Worm (Caenorhabditis elegans) whole organism, young adult: ENCODE measurements around the gene R09F10.5.

Experiments
- C06A6.2 ChIP-seq: fragments of 200-800 bp; sonication (Bioruptor generic); conservative IDR thresholded peaks from 2 replicates; pipeline ENCODE4 v1.3.6; 2022; ENCODE audit warnings: missing genetic modification characterization, missing compliant biosample characterization
- D2030.7 ChIP-seq: fragments of 200-800 bp; sonication (Bioruptor generic); IDR thresholded peaks from 2 replicates; pipeline ENCODE4 v1.3.6; 2022; ENCODE audit warnings: missing genetic modification reagents, missing genetic modification characterization, missing compliant biosample characterization
- F10E7.11 ChIP-seq: sonication (generic microtip); optimal IDR thresholded peaks from 2 replicates; lab custom pipeline; 2017; ENCODE audit warnings: mild to moderate bottlenecking, missing genetic modification characterization, moderate library complexity, missing compliant biosample characterization
- F33H1.4 ChIP-seq: fragments of 200-800 bp; sonication (Bioruptor generic); IDR thresholded peaks from 2 replicates; pipeline ENCODE4 v1.3.6; 2022; ENCODE audit warnings: missing genetic modification reagents, missing genetic modification characterization, missing compliant biosample characterization
- K11D2.4 ChIP-seq: fragments of 200-800 bp; sonication (Bioruptor generic); IDR thresholded peaks from 2 replicates; pipeline ENCODE4 v1.3.6; 2022; ENCODE audit warnings: missing genetic modification reagents, missing genetic modification characterization, missing compliant biosample characterization
- Y56A3A.18 ChIP-seq: fragments of 200-800 bp; sonication (Bioruptor generic); IDR thresholded peaks from 2 replicates; pipeline ENCODE4 v1.3.6; 2022; ENCODE audit warnings: missing genetic modification reagents, missing genetic modification characterization, missing compliant biosample characterization
- Y95B8A.8 ChIP-seq: fragments of 200-800 bp; sonication (Bioruptor generic); IDR thresholded peaks from 2 replicates; pipeline ENCODE4 v1.3.6; 2022; ENCODE audit warnings: missing genetic modification reagents, missing genetic modification characterization, missing compliant biosample characterization
- akir-1 ChIP-seq: fragments of 200-800 bp; sonication (Bioruptor generic); optimal IDR thresholded peaks from 2 replicates; lab custom pipeline; 2018; ENCODE audit warnings: mild to moderate bottlenecking, missing genetic modification characterization, moderate library complexity, missing compliant biosample characterization
- ama-1 ChIP-seq, 3 experiments: fragments of 150-350 bp in 1 of 3; sonication (generic microtip) in 2 of 3; optimal IDR thresholded peaks; 2 replicates each; lab custom pipeline; 2014 to 2018; ENCODE audit warnings: missing biosample characterization in 2 of 3, missing genetic modification characterization in 2 of 3, missing genetic modification reagents in 2 of 3
- atf-7 ChIP-seq: sonication (generic microtip); optimal IDR thresholded peaks from 2 replicates; lab custom pipeline; 2017; ENCODE audit warnings: mild to moderate bottlenecking, missing genetic modification characterization, missing compliant biosample characterization
- attf-3 ChIP-seq: fragments of 200-800 bp; sonication (Bioruptor generic); conservative IDR thresholded peaks from 2 replicates; pipeline ENCODE4 v1.3.6; 2022; ENCODE audit warnings: missing genetic modification reagents, missing genetic modification characterization, missing compliant biosample characterization
- attf-6 ChIP-seq: fragments of 200-800 bp; sonication (Bioruptor generic); IDR thresholded peaks from 2 replicates; pipeline ENCODE4 v1.3.6; 2022; ENCODE audit warnings: missing genetic modification reagents, missing genetic modification characterization, missing compliant biosample characterization
- bed-2 ChIP-seq: fragments of 200-800 bp; sonication (Bioruptor generic); IDR thresholded peaks from 2 replicates; pipeline ENCODE4 v1.3.6; 2022; ENCODE audit warnings: missing genetic modification reagents, missing genetic modification characterization, missing compliant biosample characterization
- ceh-100 ChIP-seq: fragments of 200-800 bp; sonication (Bioruptor generic); IDR thresholded peaks from 2 replicates; pipeline ENCODE4 v1.3.6; 2022; ENCODE audit warnings: missing genetic modification reagents, missing genetic modification characterization, missing compliant biosample characterization
- ceh-40 ChIP-seq: fragments of 200-800 bp; sonication (Bioruptor generic); IDR thresholded peaks from 2 replicates; pipeline ENCODE4 v1.3.6; 2022; ENCODE audit warnings: missing genetic modification characterization, missing compliant biosample characterization
- ceh-58 ChIP-seq: fragments of 200-800 bp; sonication (Bioruptor generic); IDR thresholded peaks from 2 replicates; pipeline ENCODE4 v1.3.6; 2022; ENCODE audit warnings: missing genetic modification characterization, missing compliant biosample characterization
- egl-18 ChIP-seq: fragments of 200-800 bp; sonication (Bioruptor generic); IDR thresholded peaks from 2 replicates; pipeline ENCODE4 v1.3.6; 2022; ENCODE audit warnings: missing genetic modification reagents, missing genetic modification characterization, missing compliant biosample characterization
- fkh-3 ChIP-seq: sonication (generic microtip); optimal IDR thresholded peaks from 2 replicates; lab custom pipeline; 2016; ENCODE audit warnings: mild to moderate bottlenecking, missing genetic modification characterization, missing compliant biosample characterization
- him-1 ChIP-seq: sonication (generic microtip); optimal IDR thresholded peaks from 2 replicates; lab custom pipeline; 2016; ENCODE audit warnings: missing genotype, missing genetic modification reagents, missing genetic modification characterization, missing compliant biosample characterization
- hmg-20 ChIP-seq: fragments of 200-800 bp; sonication (Bioruptor generic); IDR thresholded peaks from 2 replicates; pipeline ENCODE4 v1.3.6; 2022; ENCODE audit warnings: missing genetic modification reagents, missing genetic modification characterization, missing compliant biosample characterization
- lag-1 ChIP-seq: fragments of 200-800 bp; sonication (Bioruptor generic); IDR thresholded peaks from 2 replicates; pipeline ENCODE4 v1.3.6; 2022; ENCODE audit warnings: missing genetic modification reagents, missing genetic modification characterization, missing compliant biosample characterization
- lir-1 ChIP-seq: fragments of 200-800 bp; sonication (Bioruptor generic); conservative IDR thresholded peaks from 2 replicates; pipeline ENCODE4 v1.3.6; 2022; ENCODE audit warnings: missing genetic modification reagents, missing genetic modification characterization, missing compliant biosample characterization
- madf-10 ChIP-seq: sonication (generic microtip); optimal IDR thresholded peaks from 2 replicates; lab custom pipeline; 2016; ENCODE audit warnings: mild to moderate bottlenecking, missing genetic modification characterization, missing compliant biosample characterization
- mcd-1 ChIP-seq: fragments of 200-800 bp; sonication (Bioruptor generic); IDR thresholded peaks from 2 replicates; pipeline ENCODE4 v1.3.6; 2022; ENCODE audit warnings: missing genetic modification reagents, missing genetic modification characterization, missing compliant biosample characterization
- nfya-1 ChIP-seq: sonication (generic microtip); optimal IDR thresholded peaks from 2 replicates; lab custom pipeline; 2017; ENCODE audit warnings: antibody characterized with exemption, missing compliant biosample characterization, missing genetic modification characterization, borderline replicate concordance; ENCODE audit not compliant: insufficient read depth
- nhr-80 ChIP-seq: sonication (generic microtip); optimal IDR thresholded peaks from 2 replicates; lab custom pipeline; 2016; ENCODE audit warnings: missing genetic modification characterization, missing compliant biosample characterization
- pha-4 ChIP-seq: fragments of 150-350 bp; sonication (generic microtip); optimal IDR thresholded peaks from 2 replicates; lab custom pipeline; 2014; ENCODE audit warnings: missing biosample characterization, missing genetic modification reagents, missing genetic modification characterization
- rec-8 ChIP-seq, 2 experiments: sonication (generic microtip); optimal IDR thresholded peaks; 2 replicates each; lab custom pipeline; 2016; ENCODE audit warnings: mild to moderate bottlenecking in 2 of 2, missing genetic modification characterization in 2 of 2, missing genetic modification reagents in 2 of 2, missing genotype in 2 of 2, missing biosample characterization in 1 of 2, missing compliant biosample characterization in 1 of 2, moderate library complexity in 1 of 2
- repo-1 ChIP-seq: sonication (generic microtip); optimal IDR thresholded peaks from 2 replicates; lab custom pipeline; 2017; ENCODE audit warnings: mild to moderate bottlenecking, missing genetic modification characterization, missing compliant biosample characterization
- snpc-1.1 ChIP-seq: sonication (generic microtip); optimal IDR thresholded peaks from 2 replicates; lab custom pipeline; 2017; ENCODE audit warnings: missing genetic modification characterization, mild to moderate bottlenecking, missing compliant biosample characterization, antibody characterized with exemption, moderate library complexity, missing genotype, missing genetic modification reagents; ENCODE audit not compliant: insufficient read depth
- tbx-9 ChIP-seq: sonication (generic microtip); optimal IDR thresholded peaks from 2 replicates; lab custom pipeline; 2016; ENCODE audit warnings: borderline replicate concordance, missing genetic modification characterization, inconsistent platforms, missing compliant biosample characterization
- unc-130 ChIP-seq: sonication (generic microtip); optimal IDR thresholded peaks from 2 replicates; lab custom pipeline; 2016; ENCODE audit warnings: missing genetic modification reagents, missing genetic modification characterization, missing compliant biosample characterization
- unc-62 ChIP-seq: fragments of 150-350 bp; optimal IDR thresholded peaks from 2 replicates; lab custom pipeline; 2014; ENCODE audit warnings: missing biosample characterization, missing genetic modification reagents, missing genetic modification characterization
- zim-3 ChIP-seq: sonication (generic microtip); optimal IDR thresholded peaks from 2 replicates; lab custom pipeline; 2017; ENCODE audit warnings: mild to moderate bottlenecking, missing genetic modification characterization, moderate library complexity, missing compliant biosample characterization
- ztf-22 ChIP-seq: fragments of 200-800 bp; sonication (Bioruptor generic); optimal IDR thresholded peaks from 2 replicates; lab custom pipeline; 2018; ENCODE audit warnings: mild to moderate bottlenecking, missing genetic modification characterization, moderate library complexity, missing compliant biosample characterization
- ztf-26 ChIP-seq: sonication (generic microtip); optimal IDR thresholded peaks from 2 replicates; lab custom pipeline; 2017; ENCODE audit warnings: missing genetic modification characterization, missing compliant biosample characterization
- ztf-3 ChIP-seq: fragments of 200-800 bp; sonication (Bioruptor generic); optimal IDR thresholded peaks from 2 replicates; lab custom pipeline; 2018; ENCODE audit warnings: mild to moderate bottlenecking, missing genetic modification characterization, missing compliant biosample characterization

The R09F10.5 gene

ce11 chrX:8270971-8271553 is 36.4 kb downstream of the R09F10.5 start, which contains the start of gene cutl-29:
Gene cutl-29 (minus strand): TSS chrX:8271021.
- TF ChIP-seq hmg-20 (GFP tag; lab: Robert Waterston, UW) (no peak), ztf-26 (tag; lab: Kevin White, UChicago) (no peak), ceh-58 (GFP tag; lab: Robert Waterston, UW) (no peak), nfya-1 (tag; lab: Kevin White, UChicago) (no peak), C06A6.2 (GFP tag; lab: Robert Waterston, UW) (no peak), ztf-22 (GFP tag; lab: Kevin White, UChicago) (no peak), pha-4 (tag; lab: Kevin White, UChicago) (no peak), ztf-3 (GFP tag; lab: Kevin White, UChicago) (no peak), Y95B8A.8 (GFP tag; lab: Robert Waterston, UW) (no peak), unc-62 (GFP tag; lab: Kevin White, UChicago) (no peak), K11D2.4 (GFP tag; lab: Robert Waterston, UW) (no peak)

ce11 chrX:8268083-8268482 is 39.4 kb downstream of the R09F10.5 start:
- TF ChIP-seq rec-8 (tag; optimal IDR thresholded peaks at IDR 0.05; lab: Kevin White, UChicago) = no peak
- TF ChIP-seq akir-1 (GFP tag; lab: Kevin White, UChicago) = no peak
- no peak for TF ChIP-seq attf-6 (GFP tag; lab: Robert Waterston, UW)

- no peak for TF ChIP-seq ama-1 (optimal IDR thresholded peaks at IDR 0.05; lab: Kevin White, UChicago)
- TF ChIP-seq ama-1 (GFP tag; optimal IDR thresholded peaks at IDR 0.05; lab: Kevin White, UChicago) = no peak
- TF ChIP-seq mcd-1 = no peak
- TF ChIP-seq zim-3 (tag; lab: Kevin White, UChicago) = no peak
- no peak for TF ChIP-seq unc-130 (GFP tag; lab: Kevin White, UChicago)
- no peak for TF ChIP-seq tbx-9 (tag; lab: Kevin White, UChicago)
- TF ChIP-seq Y56A3A.18 (GFP tag; lab: Robert Waterston, UW) = no peak
- TF ChIP-seq attf-3 = no peak
- TF ChIP-seq fkh-3 (tag; lab: Kevin White, UChicago) = no peak
- no peak for TF ChIP-seq K11D2.4 (GFP tag; lab: Robert Waterston, UW)
- TF ChIP-seq atf-7 (tag; lab: Kevin White, UChicago) = no peak
- TF ChIP-seq lir-1 = no peak
- TF ChIP-seq ceh-100 (GFP tag; lab: Robert Waterston, UW) = no peak
- TF ChIP-seq lag-1 (GFP tag; lab: Robert Waterston, UW) = no peak
- TF ChIP-seq F10E7.11 (tag; lab: Kevin White, UChicago) = no peak
- no peak for TF ChIP-seq madf-10 (tag; lab: Kevin White, UChicago)
- no peak for TF ChIP-seq nhr-80 (tag; lab: Kevin White, UChicago)
- TF ChIP-seq repo-1 (tag; lab: Kevin White, UChicago) = no peak
- no peak for TF ChIP-seq ceh-40 (GFP tag; lab: Robert Waterston, UW)
- TF ChIP-seq bed-2 = no peak
- TF ChIP-seq snpc-1.1 (tag; lab: Kevin White, UChicago) = no peak
These were observed 44.8 kb downstream of the R09F10.5 start for ce11 chrX:8262734-8263133.

- TF ChIP-seq pha-4 (tag; lab: Kevin White, UChicago) (no peak), F33H1.4 (GFP tag; lab: Robert Waterston, UW) (no peak), D2030.7 (GFP tag; lab: Robert Waterston, UW) (no peak), him-1 (no peak), egl-18 (GFP tag; lab: Robert Waterston, UW) (no peak)
- TF ChIP-seq, all 124 proteins: peak for 0
These were observed 46.3 kb downstream of the R09F10.5 start, which contains the start of gene M60.7 for ce11 chrX:8261125-8261684. Gene M60.7 (minus strand): TSS chrX:8261175.
